Fruit fly (Drosophila melanogaster): ENCODE results near the gene CG6059.

- no peak for TF ChIP-seq stc (GFP tag; IDR thresholded peaks at IDR 0.05)
- no peak for TF ChIP-seq CG3995 (GFP tag; optimal IDR thresholded peaks at IDR 0.05)
- TF ChIP-seq fd3F (GFP tag; optimal IDR thresholded peaks at IDR 0.05) = peak; percentile 39
- no peak for TF ChIP-seq CG5953 (GFP tag; IDR thresholded peaks at IDR 0.05)
Measured at dm6 chr3R:27153062-27153878, 28.8 kb upstream of the CG6059 start.
